Fruit fly (Drosophila melanogaster) whole organism, larva: ENCODE data around the gene msl-3.
A peak's percentile ranks its signal among the peaks of the same experiment; 100 is the strongest.

Experiments used
- noc ChIP-seq: fragments of 200-800 bp; sonication (Bioruptor generic); optimal IDR thresholded peaks from 3 replicates; lab custom pipeline; 2019; ENCODE audit warnings: missing biosample characterization, mild to moderate bottlenecking, missing genetic modification characterization, moderate library complexity

Gene msl-3

DNA sequence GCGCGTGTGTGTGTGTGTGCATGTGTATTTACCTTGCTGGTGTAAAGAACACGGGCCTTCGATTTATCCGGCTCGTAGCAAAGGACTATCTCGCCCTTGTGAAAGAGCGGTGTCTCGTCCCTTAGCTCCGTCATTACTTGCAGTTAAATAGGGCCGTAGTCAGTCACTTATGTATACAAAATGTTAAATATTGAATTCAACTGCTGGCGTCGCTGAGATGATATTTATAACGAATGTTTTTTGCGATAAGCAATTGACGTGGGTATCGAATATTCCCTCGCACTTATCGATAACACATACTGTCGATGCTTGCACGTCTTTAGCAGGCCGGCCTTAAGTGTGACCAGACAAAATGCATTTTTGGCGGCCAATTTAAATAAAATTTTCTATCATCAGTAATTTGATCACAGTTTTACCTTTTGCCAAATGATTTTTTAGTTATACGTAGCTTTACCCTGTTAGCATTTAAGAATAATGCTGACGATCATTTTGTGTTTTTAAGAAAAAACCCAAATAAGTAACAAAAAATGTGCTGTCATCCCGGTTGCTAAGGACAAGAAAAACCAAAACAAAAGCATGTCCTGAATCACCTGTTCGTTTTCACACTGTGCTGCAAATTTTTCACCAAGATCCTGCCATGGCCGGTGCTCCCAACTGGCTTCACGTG lies at the start of gene msl-3, which contains the start of gene BBS1:
msl-3 (minus strand) TSS at position 245 of the 667 bp plus-strand sequence.
BBS1 (plus strand) TSS at position 617 of the 667 bp plus-strand sequence.
- TF ChIP-seq noc (tag; lab: Kevin White, UChicago) = no peak

dm6 chr3L:7161924-7162323 lies 36.6 kb upstream of the msl-3 start:
- TF ChIP-seq noc (tag; lab: Kevin White, UChicago) = no peak

DNA sequence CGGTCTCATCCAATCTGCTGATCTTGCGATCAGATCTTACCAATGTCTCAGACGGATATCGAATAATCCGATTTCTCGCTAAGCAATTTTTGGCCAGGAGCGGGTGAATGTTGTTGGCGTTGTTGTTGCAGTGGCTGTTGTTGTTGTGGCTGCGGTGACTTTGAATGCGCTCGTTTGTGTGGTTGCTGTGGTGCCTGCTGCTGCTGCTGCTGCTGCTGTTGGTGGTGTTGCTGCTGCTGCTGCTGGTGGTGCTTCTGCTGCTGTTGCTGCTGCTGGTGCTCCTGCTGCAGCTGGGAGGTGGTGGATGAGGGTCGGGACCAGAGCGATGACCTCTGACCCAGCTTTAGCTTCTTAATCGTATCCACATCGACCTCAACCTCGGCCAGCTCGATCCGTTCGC lies 36.0 kb upstream of the msl-3 start:
- no peak for TF ChIP-seq noc (tag; lab: Kevin White, UChicago)

dm6 chr3L:7157713-7158112 lies 32.4 kb upstream of the msl-3 start, which contains the start of gene CG8620:
CG8620 (plus strand) TSS chr3L:7158099.
- TF ChIP-seq noc (tag; lab: Kevin White, UChicago) = no peak

DNA sequence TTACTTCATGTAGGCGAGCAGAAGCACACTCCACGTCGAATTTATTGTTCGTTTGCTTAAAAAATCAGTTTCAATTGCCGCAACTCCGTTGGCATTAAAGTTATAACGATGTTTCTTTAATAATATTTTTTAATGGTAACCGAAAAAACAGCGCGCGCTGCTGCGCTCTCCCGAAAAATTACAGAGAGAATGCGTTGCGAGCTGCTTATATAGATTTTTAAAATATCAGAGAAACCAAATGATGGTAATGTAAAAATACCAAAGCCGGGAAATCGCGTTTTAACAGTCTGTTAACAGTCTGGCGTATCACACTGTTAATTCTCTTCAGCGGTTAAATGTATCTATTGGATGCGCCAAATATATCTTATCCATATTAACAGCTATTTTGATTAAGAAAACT lies 31.6 kb upstream of the msl-3 start, which contains the start of gene corn:
corn (minus strand) TSS at position 184 of the 400 bp plus-strand sequence.
- no peak for TF ChIP-seq noc (tag; lab: Kevin White, UChicago)

- TF ChIP-seq noc (tag; lab: Kevin White, UChicago) = no peak
Measured at dm6 chr3L:7156239-7156638, 30.9 kb upstream of the msl-3 start.

DNA sequence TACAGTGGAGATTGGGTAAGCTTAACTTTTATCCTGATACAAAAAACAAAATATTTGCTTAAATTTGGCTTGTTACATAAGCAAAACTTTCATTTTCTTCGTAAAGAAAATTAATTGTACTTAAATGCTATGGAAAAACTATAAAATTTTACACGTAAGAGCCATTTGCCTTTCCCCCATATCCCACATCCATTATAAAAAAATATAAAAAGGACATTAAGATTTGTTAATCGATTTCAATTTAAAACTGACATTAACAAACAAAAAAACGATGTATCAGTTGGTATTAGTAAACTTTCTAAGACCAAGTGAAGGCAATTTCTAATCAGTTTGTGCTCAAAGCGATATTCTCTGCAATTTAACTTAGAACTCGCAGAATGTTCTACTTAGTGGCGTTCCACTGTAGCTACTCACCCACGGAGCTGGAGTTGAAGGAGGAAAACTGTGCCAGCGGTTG lies 30.2 kb upstream of the msl-3 start:
- TF ChIP-seq noc (tag; lab: Kevin White, UChicago) = peak; percentile 25

- no peak for TF ChIP-seq noc (tag; lab: Kevin White, UChicago)
Measured at dm6 chr3L:7154249-7154648, 28.9 kb upstream of the msl-3 start.

dm6 chr3L:7153634-7154033 lies 28.3 kb upstream of the msl-3 start:
- peak; percentile 9 for TF ChIP-seq noc (tag; lab: Kevin White, UChicago)

dm6 chr3L:7151521-7152465 lies 26.5 kb upstream of the msl-3 start:
- TF ChIP-seq noc (tag; lab: Kevin White, UChicago) = no peak

DNA sequence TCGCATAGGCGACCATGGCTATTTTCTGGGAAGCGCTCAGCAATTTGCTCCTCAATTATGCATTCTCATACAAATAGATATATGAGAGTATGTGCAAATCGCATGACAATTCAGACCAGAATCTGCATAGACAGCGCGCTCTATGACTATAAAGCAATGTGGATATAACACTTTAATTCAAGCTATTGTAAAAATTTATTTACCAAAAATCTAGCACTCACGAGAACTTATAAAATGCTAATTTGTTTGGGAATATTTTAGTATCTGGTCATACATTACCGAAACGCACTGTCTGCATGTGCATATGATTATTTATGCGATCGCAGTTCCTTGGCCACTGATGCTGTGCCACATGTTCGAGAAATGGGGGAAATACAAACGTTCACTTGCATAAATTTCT lies 25.5 kb upstream of the msl-3 start:
- TF ChIP-seq noc (tag; lab: Kevin White, UChicago) = no peak

dm6 chr3L:7149827-7150226 lies 24.5 kb upstream of the msl-3 start:
- no peak for TF ChIP-seq noc (tag; lab: Kevin White, UChicago)

DNA sequence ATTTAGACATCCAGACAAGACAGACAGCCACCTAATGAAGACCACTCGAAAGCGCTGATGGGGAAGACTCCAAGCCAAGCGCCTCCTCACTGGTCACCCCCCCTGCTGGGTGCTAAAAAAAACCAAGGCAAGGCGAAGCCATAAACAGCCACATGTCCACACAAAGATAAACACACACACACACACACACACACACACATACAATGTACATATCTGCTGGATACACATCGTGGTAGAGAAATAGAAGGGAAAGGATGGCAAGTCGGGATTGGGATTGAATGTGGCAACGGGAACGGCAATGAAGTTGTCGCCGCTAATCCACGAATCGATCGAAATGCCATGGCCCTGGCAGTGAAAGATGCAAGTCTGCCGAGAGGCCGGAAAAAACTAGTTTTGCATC lies 24.1 kb upstream of the msl-3 start:
- TF ChIP-seq noc (tag; lab: Kevin White, UChicago) = no peak

DNA sequence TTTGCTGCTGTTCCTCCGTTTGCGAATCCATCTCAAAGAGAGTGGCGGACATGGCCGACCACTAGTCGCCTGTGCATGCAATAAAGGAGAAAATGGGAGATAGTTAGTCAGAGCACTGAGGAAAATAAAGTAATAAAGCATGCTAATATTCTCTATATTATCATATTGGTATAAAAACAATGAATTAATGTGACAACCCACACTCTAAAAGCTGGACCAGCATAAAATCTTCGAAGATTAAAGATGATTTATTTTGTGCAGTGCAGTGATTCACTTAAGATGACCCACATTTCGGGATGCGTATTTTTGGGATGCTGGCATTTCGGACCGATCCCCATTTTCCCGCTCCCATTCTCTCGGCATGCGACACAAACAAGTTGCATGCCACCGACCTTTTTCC lies 22.5 kb upstream of the msl-3 start:
- TF ChIP-seq noc (tag; lab: Kevin White, UChicago) = no peak

DNA sequence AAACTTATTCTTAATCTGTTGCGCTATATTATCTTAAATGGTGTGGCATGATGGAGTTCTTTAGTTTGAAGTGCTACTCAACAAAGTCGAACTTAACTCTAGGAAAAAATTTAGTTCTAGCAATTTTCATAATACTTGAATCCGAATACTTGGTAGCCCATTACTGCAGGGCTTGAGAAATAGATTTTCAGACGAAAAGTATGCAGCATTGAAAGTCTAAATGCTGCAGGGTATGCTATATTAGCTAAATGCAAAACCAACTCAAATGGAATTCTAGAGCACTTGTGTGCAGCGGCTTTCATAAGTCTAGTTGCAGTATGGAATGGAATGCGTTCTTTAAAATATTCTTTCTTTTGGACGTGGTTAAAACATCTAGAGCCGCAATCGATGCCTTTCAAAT lies 17.9 kb upstream of the msl-3 start:
- TF ChIP-seq noc (tag; lab: Kevin White, UChicago) = no peak

DNA sequence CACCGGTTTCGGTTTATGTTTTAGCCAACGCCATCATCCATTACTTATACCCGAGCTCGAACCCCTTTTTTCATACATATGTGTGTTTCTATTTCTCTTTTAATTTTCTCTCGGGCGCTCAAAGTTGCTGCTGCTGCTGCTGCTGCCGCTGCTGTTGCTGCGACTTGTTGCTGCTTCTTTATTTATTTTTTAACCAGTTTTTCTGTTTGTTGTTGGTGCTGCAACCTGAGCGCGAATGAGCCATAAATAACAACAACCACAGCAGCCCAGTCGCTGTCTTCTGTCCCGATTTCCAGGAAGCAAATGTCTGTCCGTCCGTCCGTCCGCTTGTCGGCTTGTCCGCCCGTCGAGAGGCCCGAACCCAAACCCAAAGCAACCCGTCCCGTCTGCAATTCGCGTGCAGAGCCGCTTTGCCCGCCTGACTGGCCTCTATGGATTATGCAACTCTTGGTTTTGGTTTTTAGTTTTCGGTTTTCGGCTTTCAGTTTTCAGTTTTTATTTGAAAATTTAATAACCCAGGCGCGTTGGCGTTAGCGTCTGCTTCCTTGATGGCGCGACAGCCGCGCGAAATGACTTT lies 12.4 kb upstream of the msl-3 start:
- TF ChIP-seq noc (tag; lab: Kevin White, UChicago) = no peak
